Fruit fly (Drosophila melanogaster) whole organism, wandering third instar larva: ENCODE results near the gene CG43679.

ENCODE experiments used
- Dif ChIP-seq: fragments of 200-275, 200-300 bp; sonication (Bioruptor generic); optimal IDR thresholded peaks from 2 replicates; lab custom pipeline; 2018; ENCODE audit warnings: missing biosample characterization, missing genetic modification characterization; ENCODE audit not compliant: partially characterized antibody
- Mio ChIP-seq: sonication (Bioruptor generic); optimal IDR thresholded peaks from 2 replicates; lab custom pipeline; 2016; ENCODE audit warnings: missing biosample characterization, missing genetic modification characterization
- N ChIP-seq: fragments of >200 bp; optimal IDR thresholded peaks from 2 replicates; lab custom pipeline; 2018; ENCODE audit warnings: missing biosample characterization, missing external identifiers, missing genetic modification characterization
- br ChIP-seq: fragments of 200-800 bp; sonication (Bioruptor generic); optimal IDR thresholded peaks from 2 replicates; lab custom pipeline; 2016; ENCODE audit warnings: missing biosample characterization, missing genetic modification characterization
- dsf ChIP-seq: sonication (Bioruptor generic); optimal IDR thresholded peaks from 2 replicates; lab custom pipeline; 2016; ENCODE audit warnings: missing biosample characterization, missing genetic modification characterization, borderline replicate concordance
- fru ChIP-seq: fragments of 200-800 bp; sonication (Bioruptor generic); optimal IDR thresholded peaks from 3 replicates; lab custom pipeline; 2016; ENCODE audit warnings: missing biosample characterization, mild to moderate bottlenecking, missing genetic modification characterization

DNA sequence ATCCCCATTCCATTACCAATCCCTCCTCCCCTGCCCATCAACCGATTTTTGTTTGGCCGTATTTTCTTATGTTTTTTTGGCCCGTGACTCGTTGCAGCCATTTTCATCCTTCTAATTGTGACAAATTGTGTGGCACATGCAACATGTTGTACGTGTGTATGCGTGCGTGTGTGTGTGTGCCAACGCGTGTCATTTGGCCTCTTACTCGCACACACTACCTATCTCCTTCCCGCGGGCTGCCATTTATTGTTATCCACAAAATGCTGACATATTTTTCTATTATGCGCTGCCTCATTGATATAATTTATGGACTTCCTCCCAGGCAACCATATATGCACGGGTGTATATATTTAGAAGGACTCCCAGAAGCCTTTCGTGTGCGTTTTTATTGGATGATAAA is 19.5 kb downstream of the CG43679 start:
- TF ChIP-seq dsf (no peak), br (GFP tag; lab: Kevin White, UChicago) (no peak), Dif (GFP tag; lab: Kevin White, UChicago) (no peak), Mio (GFP tag; lab: Kevin White, UChicago) (no peak), N (no peak), fru (GFP tag; lab: Kevin White, UChicago) (no peak)
